Worm (Caenorhabditis elegans): Measurements from ENCODE around the gene Y39A1A.18.

The Y39A1A.18 gene

ce11 chrIII:10720170-10720569 lies 25.9 kb upstream of the Y39A1A.18 start:
- TF ChIP-seq nhr-11 (tag; optimal IDR thresholded peaks at IDR 0.05) (peak; percentile 6), nhr-43 (tag; optimal IDR thresholded peaks at IDR 0.05; ENCODE audit: poor library complexity, severe bottlenecking) (peak; percentile 22), nhr-237 (tag; optimal IDR thresholded peaks at IDR 0.05) (no peak), lin-39 (tag; optimal IDR thresholded peaks at IDR 0.05) (peak; percentile 86), nhr-25 (tag; optimal IDR thresholded peaks at IDR 0.05) (peak; percentile 81), snpc-4 (tag; optimal IDR thresholded peaks at IDR 0.05) (peak; percentile 50), fkh-2 (tag; optimal IDR thresholded peaks at IDR 0.05) (no peak), eor-1 (tag; optimal IDR thresholded peaks at IDR 0.05) (no peak), nhr-76 (tag; optimal IDR thresholded peaks at IDR 0.05) (no peak), jun-1 (tag; optimal IDR thresholded peaks at IDR 0.05) (peak; percentile 87), sea-2 (GFP tag; optimal IDR thresholded peaks at IDR 0.05) (no peak), R02D3.7 (tag; optimal IDR thresholded peaks at IDR 0.05) (peak; percentile 56), ceh-9 (tag; optimal IDR thresholded peaks at IDR 0.05) (no peak), ceh-16 (tag; optimal IDR thresholded peaks at IDR 0.05) (no peak), mml-1 (tag; optimal IDR thresholded peaks at IDR 0.05) (no peak), ama-1 (optimal IDR thresholded peaks at IDR 0.05) (peak; percentile 35), nhr-77 (tag; optimal IDR thresholded peaks at IDR 0.05) (no peak), lsy-12 (tag; optimal IDR thresholded peaks at IDR 0.05) (peak; percentile 71), fkh-10 (GFP tag; optimal IDR thresholded peaks at IDR 0.05) (peak; percentile 29), tbx-2 (tag; optimal IDR thresholded peaks at IDR 0.05) (peak; percentile 33), skn-1 (tag; optimal IDR thresholded peaks at IDR 0.05) (peak; percentile 20), nfya-1 (tag; optimal IDR thresholded peaks at IDR 0.05; ENCODE audit: insufficient read depth) (peak; percentile 97), zag-1 (tag; optimal IDR thresholded peaks at IDR 0.05) (no peak), unc-39 (tag; optimal IDR thresholded peaks at IDR 0.05) (no peak), ZK546.5 (tag; optimal IDR thresholded peaks at IDR 0.05) (no peak), daf-12 (tag; optimal IDR thresholded peaks at IDR 0.05) (no peak), lin-15B (tag; optimal IDR thresholded peaks at IDR 0.05) (peak; percentile 80), pha-4 (tag; optimal IDR thresholded peaks at IDR 0.05) (peak; percentile 88), elt-3 (tag; optimal IDR thresholded peaks at IDR 0.05) (no peak), aly-2 (tag; optimal IDR thresholded peaks at IDR 0.05) (no peak), pqm-1 (tag; optimal IDR thresholded peaks at IDR 0.05) (peak; percentile 68), egl-5 (tag; optimal IDR thresholded peaks at IDR 0.05) (peak; percentile 82), nhr-67 (tag; optimal IDR thresholded peaks at IDR 0.05) (no peak), unc-62 (GFP tag; optimal IDR thresholded peaks at IDR 0.05) (no peak), fos-1 (tag; optimal IDR thresholded peaks at IDR 0.05) (no peak), egl-27 (tag; optimal IDR thresholded peaks at IDR 0.05) (peak; percentile 29), ztf-11 (tag; optimal IDR thresholded peaks at IDR 0.05) (no peak), nhr-12 (tag; optimal IDR thresholded peaks at IDR 0.05) (no peak), nhr-28 (tag; optimal IDR thresholded peaks at IDR 0.05) (no peak), hmg-11 (tag; optimal IDR thresholded peaks at IDR 0.05) (peak; percentile 98), ceh-28 (tag; optimal IDR thresholded peaks at IDR 0.05) (peak; percentile 95), nhr-23 (tag; optimal IDR thresholded peaks at IDR 0.05) (peak; percentile 75), elt-1 (tag; optimal IDR thresholded peaks at IDR 0.05) (peak; percentile 1), ceh-82 (tag; optimal IDR thresholded peaks at IDR 0.05) (peak; percentile 45), elt-2 (tag; optimal IDR thresholded peaks at IDR 0.05) (peak; percentile 86), ztf-4 (tag; optimal IDR thresholded peaks at IDR 0.05) (no peak), mdl-1 (tag; optimal IDR thresholded peaks at IDR 0.05) (peak; percentile 70)

- TF ChIP-seq jun-1 (tag; optimal IDR thresholded peaks at IDR 0.05) (peak; percentile 43), mdl-1 (tag; optimal IDR thresholded peaks at IDR 0.05) (peak; percentile 22), elt-2 (tag; optimal IDR thresholded peaks at IDR 0.05) (peak; percentile 81), nhr-25 (tag; optimal IDR thresholded peaks at IDR 0.05) (peak; percentile 2), mml-1 (tag; optimal IDR thresholded peaks at IDR 0.05) (no peak), pqm-1 (tag; optimal IDR thresholded peaks at IDR 0.05) (peak; percentile 93), eor-1 (tag; optimal IDR thresholded peaks at IDR 0.05) (no peak), ama-1 (optimal IDR thresholded peaks at IDR 0.05) (peak; percentile 9), ceh-82 (tag; optimal IDR thresholded peaks at IDR 0.05) (no peak), pha-4 (tag; optimal IDR thresholded peaks at IDR 0.05) (peak; percentile 61), ceh-28 (tag; optimal IDR thresholded peaks at IDR 0.05) (peak; percentile 3)
Measured at ce11 chrIII:10719057-10719456, 24.8 kb upstream of the Y39A1A.18 start.
